Fruit fly (Drosophila melanogaster) Kc167 (cell line): ENCODE data around the gene Archease.

Source experiments
- Myc ChIP-seq: fragments of >200 bp; optimal IDR thresholded peaks from 2 replicates; lab custom pipeline; 2017; ENCODE audit warnings: missing external identifiers
- Sin3A ChIP-seq: fragments of >200 bp; optimal IDR thresholded peaks from 2 replicates; lab custom pipeline; 2018; ENCODE audit warnings: missing external identifiers
- h ChIP-seq: fragments of >200 bp; optimal IDR thresholded peaks from 3 replicates; lab custom pipeline; 2018; ENCODE audit warnings: missing external identifiers
- insv ChIP-seq: fragments of >200 bp; optimal IDR thresholded peaks from 3 replicates; lab custom pipeline; 2018; ENCODE audit warnings: missing external identifiers
- psq ChIP-seq: fragments of >200 bp; optimal IDR thresholded peaks from 2 replicates; lab custom pipeline; 2017; ENCODE audit warnings: missing external identifiers
- ttk ChIP-seq: sonication (Bioruptor generic); optimal IDR thresholded peaks from 2 replicates; lab custom pipeline; 2017; ENCODE audit warnings: missing external identifiers

Gene Archease

dm6 chr3R:21652891-21653394 lies 9.8 kb downstream of the Archease start:
- no peak for TF ChIP-seq insv (lab: Kevin White, UChicago)
- TF ChIP-seq ttk (lab: Kevin White, UChicago) = no peak
- no peak for TF ChIP-seq psq
- TF ChIP-seq h = no peak
- no peak for TF ChIP-seq Myc (lab: Kevin White, UChicago)
- TF ChIP-seq Sin3A (lab: Kevin White, UChicago) = no peak

DNA sequence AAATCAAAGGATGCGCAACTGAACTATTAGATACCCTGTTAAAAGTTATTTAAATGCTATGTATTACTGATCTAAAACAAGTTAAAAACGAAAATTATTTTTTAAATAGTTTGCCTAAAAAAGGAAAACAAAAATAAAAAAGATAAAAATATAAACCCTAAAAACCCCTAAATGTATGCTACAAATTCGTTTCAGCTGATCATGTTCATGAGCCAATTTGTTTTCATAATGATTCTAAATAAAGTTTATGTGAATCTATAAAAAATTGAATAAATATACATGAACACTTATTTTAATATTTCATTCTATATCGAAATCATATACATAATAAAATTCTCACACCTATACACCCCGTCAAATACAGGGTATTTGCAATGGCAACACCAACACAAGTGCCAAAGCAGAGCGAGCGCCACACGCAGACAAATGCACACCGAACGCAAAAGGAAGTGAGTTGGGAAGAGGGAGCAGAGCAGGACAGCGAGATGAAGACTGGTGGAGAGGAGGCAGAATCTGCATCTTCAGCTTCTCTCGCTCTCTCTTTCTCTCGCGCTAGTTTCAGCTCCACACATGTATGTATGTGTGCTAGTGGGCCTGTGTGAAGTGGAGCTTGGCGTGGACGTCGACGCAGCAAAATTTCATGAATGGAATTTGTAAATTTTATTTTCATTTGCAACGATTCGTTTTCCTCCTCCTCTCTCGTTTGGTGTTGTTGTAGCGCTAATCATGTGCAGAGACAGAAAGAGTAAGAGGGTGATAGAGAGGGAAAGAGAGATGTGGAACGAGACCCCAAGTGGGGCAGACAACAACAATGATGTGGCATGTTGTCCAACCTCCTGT lies 11.5 kb downstream of the Archease start:
- no peak for TF ChIP-seq Myc (lab: Kevin White, UChicago)
- no peak for TF ChIP-seq h
- TF ChIP-seq Sin3A (lab: Kevin White, UChicago) = no peak
- no peak for TF ChIP-seq ttk (lab: Kevin White, UChicago)
- no peak for TF ChIP-seq psq
- TF ChIP-seq insv (lab: Kevin White, UChicago) = no peak

DNA sequence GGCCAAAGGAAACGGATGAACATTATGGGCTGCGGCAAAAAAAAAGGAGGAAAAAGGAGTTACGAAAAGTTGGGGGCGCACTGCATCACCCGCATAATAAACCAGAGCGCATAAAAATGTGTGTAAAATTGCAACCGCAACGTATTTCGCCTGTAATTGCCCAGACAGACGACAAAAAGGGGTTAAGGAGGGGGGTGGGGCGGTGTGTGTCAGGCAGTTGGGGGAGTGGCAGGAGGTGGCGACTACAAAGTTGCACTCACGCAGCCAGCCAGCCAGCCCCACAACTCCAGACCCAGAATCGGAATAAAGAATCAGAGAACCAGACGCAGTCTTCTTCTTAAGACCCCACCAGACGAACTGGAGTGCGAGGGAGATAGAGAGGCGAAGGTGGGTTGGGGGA lies 12.3 kb downstream of the Archease start:
- TF ChIP-seq ttk (lab: Kevin White, UChicago) = no peak
- no peak for TF ChIP-seq h
- no peak for TF ChIP-seq Myc (lab: Kevin White, UChicago)
- no peak for TF ChIP-seq psq
- TF ChIP-seq insv (lab: Kevin White, UChicago) = no peak
- TF ChIP-seq Sin3A (lab: Kevin White, UChicago) = no peak

dm6 chr3R:21649823-21650499 lies 12.8 kb downstream of the Archease start:
- TF ChIP-seq Sin3A (lab: Kevin White, UChicago) (no peak), psq (no peak), ttk (lab: Kevin White, UChicago) (no peak), Myc (lab: Kevin White, UChicago) (no peak), insv (lab: Kevin White, UChicago) (no peak), h (no peak)

DNA sequence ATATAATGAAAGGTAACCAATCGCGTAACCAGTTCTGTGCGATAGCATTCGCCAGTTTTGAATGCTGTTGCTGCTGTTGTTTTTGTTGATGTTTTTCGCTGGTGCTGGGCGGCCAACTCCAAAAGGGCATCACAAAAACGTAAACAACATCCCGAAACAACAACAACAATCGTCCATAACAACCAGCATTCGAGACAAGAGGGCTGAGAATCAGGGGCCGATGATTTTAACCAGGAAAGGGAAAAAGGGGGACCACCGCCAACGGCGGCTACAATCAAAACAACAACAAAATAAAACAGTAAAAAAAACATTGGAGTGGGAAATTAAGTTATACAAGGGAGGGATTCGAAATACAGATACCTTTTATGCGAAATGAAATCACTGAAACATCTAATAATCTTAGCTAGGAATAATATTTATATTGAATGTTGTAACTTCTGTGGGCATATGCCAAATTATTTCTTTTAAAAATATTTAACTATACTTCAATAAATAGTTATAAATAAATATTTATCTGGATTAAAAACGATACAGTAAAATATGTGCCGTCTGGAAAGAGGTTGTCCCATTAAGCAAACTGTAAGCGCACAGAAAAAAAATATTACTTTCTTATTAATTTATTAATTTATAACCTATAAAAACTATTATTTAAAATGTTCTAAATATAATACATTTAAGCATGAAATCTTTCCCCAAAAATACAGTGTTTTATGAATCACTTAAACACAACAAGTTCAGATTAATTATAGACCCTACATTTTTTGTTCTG lies 13.5 kb downstream of the Archease start:
- TF ChIP-seq Sin3A (lab: Kevin White, UChicago) (no peak), psq (no peak), Myc (lab: Kevin White, UChicago) (no peak), h (no peak), insv (lab: Kevin White, UChicago) (no peak), ttk (lab: Kevin White, UChicago) (no peak)

DNA sequence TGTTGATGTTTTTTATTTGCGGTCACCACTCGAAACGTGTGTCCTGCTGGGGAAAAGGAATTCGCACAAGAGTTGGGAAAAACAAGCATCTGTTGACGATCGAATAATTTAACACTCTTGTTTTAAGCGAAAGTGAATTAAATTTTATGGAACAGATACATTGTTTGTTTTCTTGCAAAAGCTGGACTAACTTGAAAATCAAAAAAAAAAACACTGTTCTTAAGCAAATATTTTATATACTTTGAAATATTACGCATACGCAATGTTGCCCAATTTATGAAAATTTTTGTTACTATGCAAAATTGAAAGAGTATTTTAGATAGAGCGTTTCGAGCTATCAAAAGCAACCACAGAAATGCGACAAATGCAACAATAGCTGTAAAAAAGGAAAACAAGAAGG lies 14.3 kb downstream of the Archease start:
- no peak for TF ChIP-seq Myc (lab: Kevin White, UChicago)
- TF ChIP-seq Sin3A (lab: Kevin White, UChicago) = no peak
- TF ChIP-seq ttk (lab: Kevin White, UChicago) = no peak
- TF ChIP-seq psq = no peak
- TF ChIP-seq h = no peak
- no peak for TF ChIP-seq insv (lab: Kevin White, UChicago)

DNA sequence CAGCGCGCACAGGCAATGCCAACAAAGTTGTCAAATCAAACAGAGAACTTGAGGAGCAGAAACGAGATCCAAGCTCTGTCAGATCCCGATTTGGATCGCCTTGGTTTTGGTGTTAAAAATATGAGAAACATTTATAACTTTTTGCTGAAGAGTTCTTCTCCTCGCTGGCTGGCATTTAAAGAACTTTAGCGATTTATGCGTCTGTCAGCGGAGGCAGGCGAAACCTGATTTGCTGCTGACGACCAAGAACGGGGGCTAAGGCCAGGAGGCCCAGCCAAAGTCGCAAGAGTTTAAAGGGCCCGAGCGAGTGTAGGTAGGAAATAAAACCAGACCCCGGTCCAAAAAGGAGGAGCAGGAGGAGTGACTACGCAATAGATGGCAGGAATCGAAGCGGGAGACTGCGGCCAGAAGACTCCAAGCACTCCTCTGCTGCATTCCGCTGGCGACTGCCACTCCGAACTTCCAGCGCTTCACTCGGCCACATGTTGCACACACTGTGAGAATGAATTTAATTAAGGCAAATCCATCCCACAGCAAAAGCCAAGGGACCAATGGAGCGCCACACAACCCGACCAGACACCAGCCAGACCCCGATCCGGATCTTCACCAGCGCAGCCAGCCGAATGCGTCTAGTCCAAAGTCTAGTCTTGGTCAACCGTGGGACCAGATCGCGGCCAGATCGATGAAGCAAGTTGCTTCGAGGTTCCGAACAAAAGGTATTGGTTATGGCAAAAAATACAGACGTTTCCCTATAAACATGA lies 16.7 kb downstream of the Archease start:
- TF ChIP-seq Myc (lab: Kevin White, UChicago) = no peak

DNA sequence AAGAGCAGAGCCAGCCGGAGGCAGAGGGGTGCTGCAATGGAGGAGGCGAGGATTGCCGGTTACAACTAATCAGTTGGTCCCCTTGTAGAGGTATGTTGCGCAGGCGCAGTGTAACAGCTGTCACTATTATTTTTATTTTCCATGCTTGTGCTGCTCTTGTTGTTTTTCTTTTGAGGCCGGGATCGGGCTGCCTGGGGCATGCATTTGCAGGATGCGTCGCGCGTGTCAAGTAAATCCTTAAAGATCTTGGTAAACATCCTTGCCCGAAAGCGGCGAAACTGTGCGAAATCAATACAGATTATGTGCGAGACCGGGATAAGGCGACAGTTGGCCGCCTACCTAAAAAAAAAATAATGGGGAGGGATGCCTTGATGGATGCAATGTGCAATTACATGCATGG lies 18.6 kb downstream of the Archease start:
- no peak for TF ChIP-seq insv (lab: Kevin White, UChicago)
- no peak for TF ChIP-seq h
- TF ChIP-seq Sin3A (lab: Kevin White, UChicago) = no peak
- no peak for TF ChIP-seq Myc (lab: Kevin White, UChicago)
- no peak for TF ChIP-seq psq
- TF ChIP-seq ttk (lab: Kevin White, UChicago) = no peak

dm6 chr3R:21643197-21643596 lies 19.6 kb downstream of the Archease start:
- TF ChIP-seq ttk (lab: Kevin White, UChicago) = no peak
- no peak for TF ChIP-seq h
- TF ChIP-seq psq = no peak
- no peak for TF ChIP-seq insv (lab: Kevin White, UChicago)
- no peak for TF ChIP-seq Sin3A (lab: Kevin White, UChicago)
- no peak for TF ChIP-seq Myc (lab: Kevin White, UChicago)

- TF ChIP-seq psq (no peak), Sin3A (lab: Kevin White, UChicago) (no peak), Myc (lab: Kevin White, UChicago) (no peak)
These were observed 20.5 kb downstream of the Archease start for dm6 chr3R:21642301-21642700.

dm6 chr3R:21641517-21642137 lies 21.1 kb downstream of the Archease start:
- TF ChIP-seq ttk (lab: Kevin White, UChicago) (no peak), psq (no peak), Myc (lab: Kevin White, UChicago) (no peak), insv (lab: Kevin White, UChicago) (no peak), Sin3A (lab: Kevin White, UChicago) (no peak), h (no peak)
